Worm (Caenorhabditis elegans) whole organism, L4 larva: Measurements from ENCODE around the gene C17H11.1.

Source experiments
- F10B5.3 ChIP-seq: sonication (generic microtip); optimal IDR thresholded peaks from 2 replicates; lab custom pipeline; 2016; ENCODE audit warnings: mild to moderate bottlenecking, missing genetic modification characterization, missing compliant biosample characterization
- F26F4.8 ChIP-seq: fragments of 200-800 bp; sonication (Bioruptor generic); conservative IDR thresholded peaks from 2 replicates; pipeline ENCODE4 v1.3.6; 2022; ENCODE audit warnings: missing genetic modification characterization, missing compliant biosample characterization
- F37D6.2 ChIP-seq: sonication (generic microtip); optimal IDR thresholded peaks from 2 replicates; lab custom pipeline; 2016; ENCODE audit warnings: mild to moderate bottlenecking, missing genetic modification characterization, missing compliant biosample characterization
- F49E8.2 ChIP-seq: sonication (generic microtip); optimal IDR thresholded peaks from 2 replicates; lab custom pipeline; 2016; ENCODE audit warnings: missing compliant biosample characterization, mild to moderate bottlenecking, missing genetic modification characterization, borderline replicate concordance
- R02D3.7 ChIP-seq: fragments of 150-350 bp; sonication (generic microtip); optimal IDR thresholded peaks from 3 replicates; lab custom pipeline; 2014; ENCODE audit warnings: missing biosample characterization, missing genetic modification characterization
- T20F7.1 ChIP-seq: fragments of 200-800 bp; sonication (Bioruptor generic); optimal IDR thresholded peaks from 2 replicates; lab custom pipeline; 2018; ENCODE audit warnings: mild to moderate bottlenecking, missing genetic modification characterization, missing compliant biosample characterization
- T26A8.4 ChIP-seq: fragments of 200-800 bp; sonication (Bioruptor generic); IDR thresholded peaks from 2 replicates; pipeline ENCODE4 v1.3.6; 2022; ENCODE audit warnings: missing genetic modification characterization, missing compliant biosample characterization
- ZK337.2 ChIP-seq: fragments of 200-800 bp; sonication (Bioruptor generic); IDR thresholded peaks from 2 replicates; pipeline ENCODE4 v1.3.6; 2022; ENCODE audit warnings: missing genetic modification reagents, missing genetic modification characterization, missing compliant biosample characterization
- aha-1 ChIP-seq: fragments of 150-350 bp; peaks from one replicate; lab custom pipeline; 2014; ENCODE audit warnings: missing biosample characterization, missing genetic modification characterization
- attf-4 ChIP-seq: sonication (generic microtip); optimal IDR thresholded peaks from 3 replicates; lab custom pipeline; 2017; ENCODE audit warnings: missing biosample characterization, missing genetic modification characterization
- ceh-28 ChIP-seq: fragments of 150-350 bp; optimal IDR thresholded peaks from 2 replicates; lab custom pipeline; 2014; ENCODE audit warnings: missing biosample characterization, missing genetic modification reagents, missing genetic modification characterization
- ceh-32 ChIP-seq: sonication (generic microtip); optimal IDR thresholded peaks from 2 replicates; lab custom pipeline; 2016; ENCODE audit warnings: mild to moderate bottlenecking, missing genetic modification characterization, missing compliant biosample characterization; ENCODE audit not compliant: poor library complexity
- ceh-44 ChIP-seq: fragments of 200-800 bp; sonication (Bioruptor generic); IDR thresholded peaks from 2 replicates; pipeline ENCODE4 v1.3.6; 2022; ENCODE audit warnings: missing genetic modification reagents, missing genetic modification characterization, missing compliant biosample characterization
- ceh-62 ChIP-seq: sonication (generic microtip); optimal IDR thresholded peaks from 2 replicates; lab custom pipeline; 2017; ENCODE audit warnings: missing biosample characterization, missing genetic modification characterization
- ceh-82 ChIP-seq: sonication (generic microtip); optimal IDR thresholded peaks from 2 replicates; lab custom pipeline; 2017; ENCODE audit warnings: missing biosample characterization, missing genetic modification characterization
- daf-12 ChIP-seq: fragments of 150-350 bp; optimal IDR thresholded peaks from 2 replicates; lab custom pipeline; 2014; ENCODE audit warnings: missing biosample characterization, missing genetic modification reagents, missing genetic modification characterization
- daf-16 ChIP-seq, 3 experiments: sonication (generic microtip); optimal IDR thresholded peaks; 2 replicates each; lab custom pipeline; 2016 to 2017; ENCODE audit warnings: missing genetic modification characterization in 3 of 3, missing genetic modification reagents in 3 of 3, mild to moderate bottlenecking in 2 of 3, missing compliant biosample characterization in 2 of 3, missing biosample characterization in 1 of 3, moderate library complexity in 1 of 3
- daf-19 ChIP-seq: fragments of 200-800 bp; sonication (Bioruptor generic); conservative IDR thresholded peaks from 2 replicates; pipeline ENCODE4 v1.3.6; 2022; ENCODE audit warnings: missing genetic modification characterization, missing compliant biosample characterization
- daf-8 ChIP-seq: fragments of 200-800 bp; sonication (Bioruptor generic); IDR thresholded peaks from 2 replicates; pipeline ENCODE4 v1.3.6; 2022; ENCODE audit warnings: missing genetic modification characterization, missing compliant biosample characterization
- dmd-8 ChIP-seq: fragments of 200-800 bp; sonication (Bioruptor generic); IDR thresholded peaks from 2 replicates; pipeline ENCODE4 v1.3.6; 2022; ENCODE audit warnings: missing genetic modification characterization, missing compliant biosample characterization
- dmd-9 ChIP-seq: fragments of 200-800 bp; sonication (Bioruptor generic); IDR thresholded peaks from 2 replicates; pipeline ENCODE4 v1.3.6; 2022; ENCODE audit warnings: missing genetic modification reagents, missing genetic modification characterization, missing compliant biosample characterization
- duxl-1 ChIP-seq: sonication (generic microtip); optimal IDR thresholded peaks from 2 replicates; lab custom pipeline; 2016; ENCODE audit warnings: mild to moderate bottlenecking, missing genetic modification characterization, moderate library complexity, missing compliant biosample characterization; ENCODE audit not compliant: poor library complexity
- dve-1 ChIP-seq: sonication (generic microtip); optimal IDR thresholded peaks from 2 replicates; lab custom pipeline; 2017; ENCODE audit warnings: antibody characterized with exemption, mild to moderate bottlenecking, missing genetic modification characterization, missing compliant biosample characterization; ENCODE audit not compliant: insufficient read depth
- fkh-10 ChIP-seq: fragments of 150-350 bp; optimal IDR thresholded peaks from 2 replicates; lab custom pipeline; 2014; ENCODE audit warnings: missing biosample characterization, missing genetic modification reagents, missing genetic modification characterization
- hif-1 ChIP-seq, 2 experiments: sonication (generic microtip); optimal IDR thresholded peaks; 2 replicates each; lab custom pipeline; 2016 to 2017; ENCODE audit warnings: missing compliant biosample characterization in 2 of 2, missing genetic modification characterization in 2 of 2, missing genetic modification reagents in 2 of 2, missing genotype in 2 of 2, mild to moderate bottlenecking in 1 of 2
- hlh-11 ChIP-seq: fragments of 200-800 bp; sonication (Bioruptor generic); optimal IDR thresholded peaks from 2 replicates; lab custom pipeline; 2018; ENCODE audit warnings: mild to moderate bottlenecking, missing genetic modification characterization, missing compliant biosample characterization
- hlh-30 ChIP-seq: sonication (generic microtip); optimal IDR thresholded peaks from 2 replicates; lab custom pipeline; 2017; ENCODE audit warnings: antibody characterized with exemption, mild to moderate bottlenecking, missing genetic modification characterization, missing compliant biosample characterization; ENCODE audit not compliant: insufficient read depth
- hmg-1.1 ChIP-seq: fragments of 200-800 bp; sonication (Bioruptor generic); IDR thresholded peaks from 2 replicates; pipeline ENCODE4 v1.3.6; 2022; ENCODE audit warnings: missing genetic modification reagents, missing genetic modification characterization, missing compliant biosample characterization
- jun-1 ChIP-seq: fragments of 150-350 bp; optimal IDR thresholded peaks from 2 replicates; lab custom pipeline; 2014; ENCODE audit warnings: missing biosample characterization, missing genetic modification reagents, missing genetic modification characterization
- lin-15B ChIP-seq: fragments of 150-350 bp; sonication (generic microtip); optimal IDR thresholded peaks from 3 replicates; lab custom pipeline; 2014; ENCODE audit warnings: missing biosample characterization, missing genetic modification characterization
- lin-38 ChIP-seq: fragments of 200-800 bp; sonication (Bioruptor generic); IDR thresholded peaks from 2 replicates; pipeline ENCODE4 v1.3.6; 2022; ENCODE audit warnings: missing genetic modification reagents, missing genetic modification characterization, missing compliant biosample characterization
- lin-39 ChIP-seq: fragments of 150-350 bp; optimal IDR thresholded peaks from 2 replicates; lab custom pipeline; 2014; ENCODE audit warnings: missing biosample characterization, missing genetic modification reagents, missing genetic modification characterization
- mes-2 ChIP-seq: sonication (generic microtip); optimal IDR thresholded peaks from 2 replicates; lab custom pipeline; 2016; ENCODE audit warnings: missing genotype, mild to moderate bottlenecking, missing genetic modification characterization, missing compliant biosample characterization; ENCODE audit not compliant: poor library complexity, severe bottlenecking
- mxl-2 ChIP-seq: fragments of 200-800 bp; sonication (Bioruptor generic); conservative IDR thresholded peaks from 2 replicates; pipeline ENCODE4 v1.3.6; 2022; ENCODE audit warnings: missing genetic modification reagents, missing genetic modification characterization, missing compliant biosample characterization
- nhr-102 ChIP-seq: sonication (generic microtip); optimal IDR thresholded peaks from 2 replicates; lab custom pipeline; 2016; ENCODE audit warnings: mild to moderate bottlenecking, missing genetic modification characterization, moderate library complexity, missing compliant biosample characterization
- nhr-11 ChIP-seq: fragments of 150-350 bp; optimal IDR thresholded peaks from 2 replicates; lab custom pipeline; 2014; ENCODE audit warnings: missing biosample characterization, missing genetic modification characterization
- nhr-237 ChIP-seq: sonication (generic microtip); optimal IDR thresholded peaks from 2 replicates; lab custom pipeline; 2017; ENCODE audit warnings: missing biosample characterization, missing genetic modification characterization
- nhr-28 ChIP-seq: fragments of 150-350 bp; optimal IDR thresholded peaks from 2 replicates; lab custom pipeline; 2014; ENCODE audit warnings: missing biosample characterization, missing genetic modification characterization
- nhr-42 ChIP-seq: fragments of 200-800 bp; sonication (Bioruptor generic); IDR thresholded peaks from 2 replicates; pipeline ENCODE4 v1.3.6; 2022; ENCODE audit warnings: missing genetic modification characterization, missing compliant biosample characterization
- nhr-48 ChIP-seq: sonication (generic microtip); optimal IDR thresholded peaks from 2 replicates; lab custom pipeline; 2016; ENCODE audit warnings: mild to moderate bottlenecking, missing genetic modification characterization, missing compliant biosample characterization
- nhr-76 ChIP-seq: fragments of 150-350 bp; optimal IDR thresholded peaks from 2 replicates; lab custom pipeline; 2014; ENCODE audit warnings: missing biosample characterization, missing genetic modification characterization
- pqm-1 ChIP-seq: sonication (generic microtip); optimal IDR thresholded peaks from 2 replicates; lab custom pipeline; 2017; ENCODE audit warnings: missing biosample characterization, missing genetic modification characterization
- rbr-2 ChIP-seq: sonication (generic microtip); optimal IDR thresholded peaks from 2 replicates; lab custom pipeline; 2016; ENCODE audit warnings: missing genotype, missing genetic modification characterization, missing compliant biosample characterization
- saeg-2 ChIP-seq: fragments of 200-800 bp; sonication (Bioruptor generic); IDR thresholded peaks from 2 replicates; pipeline ENCODE4 v1.3.6; 2022; ENCODE audit warnings: missing genetic modification reagents, missing genetic modification characterization, missing compliant biosample characterization
- skn-1 ChIP-seq: fragments of 150-350 bp; optimal IDR thresholded peaks from 2 replicates; lab custom pipeline; 2014; ENCODE audit warnings: missing biosample characterization, missing genetic modification characterization
- snpc-4 ChIP-seq: fragments of 150-350 bp; optimal IDR thresholded peaks from 2 replicates; lab custom pipeline; 2014; ENCODE audit warnings: missing biosample characterization, missing genetic modification characterization
- spr-1 ChIP-seq: sonication (generic microtip); optimal IDR thresholded peaks from 2 replicates; lab custom pipeline; 2016; ENCODE audit warnings: mild to moderate bottlenecking, missing genetic modification characterization, missing compliant biosample characterization
- tag-97 ChIP-seq: fragments of 200-800 bp; sonication (Bioruptor generic); IDR thresholded peaks from 2 replicates; pipeline ENCODE4 v1.3.6; 2022; ENCODE audit warnings: missing genetic modification characterization, missing compliant biosample characterization
- tra-1 ChIP-seq: fragments of 200-800 bp; sonication (Bioruptor generic); IDR thresholded peaks from 2 replicates; pipeline ENCODE4 v1.3.6; 2022; ENCODE audit warnings: missing genetic modification reagents, missing genetic modification characterization, missing compliant biosample characterization
- vab-7 ChIP-seq: fragments of 200-800 bp; sonication (Bioruptor generic); IDR thresholded peaks from 2 replicates; pipeline ENCODE4 v1.3.6; 2022; ENCODE audit warnings: missing genetic modification reagents, missing genetic modification characterization, missing compliant biosample characterization
- zip-11 ChIP-seq: fragments of 200-800 bp; sonication (Bioruptor generic); IDR thresholded peaks from 2 replicates; pipeline ENCODE4 v1.3.6; 2022; ENCODE audit warnings: missing genetic modification characterization, missing compliant biosample characterization
- ztf-7 ChIP-seq: fragments of 150-350 bp; optimal IDR thresholded peaks from 2 replicates; lab custom pipeline; 2014; ENCODE audit warnings: missing biosample characterization, missing genetic modification characterization

Gene C17H11.1

DNA sequence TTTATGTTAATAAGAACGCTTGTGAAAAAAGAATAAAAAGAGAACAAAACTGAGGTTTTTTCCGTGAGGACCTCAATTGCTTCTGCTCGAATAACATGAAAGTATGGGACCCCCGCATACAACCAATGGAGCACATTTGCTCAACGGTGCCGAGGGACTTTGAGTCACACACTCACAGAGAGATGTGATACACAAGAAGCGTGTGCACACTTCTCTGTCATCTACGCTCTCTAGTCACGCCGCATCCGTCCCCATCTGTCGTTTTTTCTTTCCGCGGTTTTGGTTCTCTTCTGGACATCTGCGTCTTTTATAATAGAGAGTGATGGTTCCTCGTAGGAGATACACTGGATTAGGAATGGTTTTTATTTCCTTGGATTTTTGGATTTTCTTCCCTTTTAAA, 32.2 kb downstream of the C17H11.1 start:
- no peak for TF ChIP-seq ZK337.2 (GFP tag; lab: Robert Waterston, UW)
- TF ChIP-seq ceh-62 (tag; lab: Kevin White, UChicago), result no peak
- TF ChIP-seq spr-1 (tag; lab: Kevin White, UChicago), result no peak
- TF ChIP-seq skn-1 (tag; lab: Kevin White, UChicago), result no peak
- TF ChIP-seq vab-7, result no peak
- no peak for TF ChIP-seq T20F7.1 (GFP tag; lab: Kevin White, UChicago)
- no peak for TF ChIP-seq nhr-102 (tag; lab: Kevin White, UChicago)
- no peak for TF ChIP-seq duxl-1 (tag; lab: Kevin White, UChicago)
- TF ChIP-seq daf-19 (GFP tag; lab: Robert Waterston, UW), result no peak
- TF ChIP-seq daf-12 (tag; lab: Kevin White, UChicago), result no peak
- TF ChIP-seq tra-1 (GFP tag; lab: Robert Waterston, UW), result no peak
- TF ChIP-seq nhr-76 (tag; lab: Kevin White, UChicago), result no peak
- TF ChIP-seq ztf-7 (tag; lab: Kevin White, UChicago), result no peak
- TF ChIP-seq dmd-8 (GFP tag; lab: Robert Waterston, UW), result no peak
- no peak for TF ChIP-seq nhr-48 (tag; lab: Kevin White, UChicago)
- TF ChIP-seq ceh-28 (tag; lab: Kevin White, UChicago), result no peak
- no peak for TF ChIP-seq lin-39 (tag; lab: Kevin White, UChicago)
- no peak for TF ChIP-seq mxl-2 (GFP tag; lab: Robert Waterston, UW)
- no peak for TF ChIP-seq ceh-82
- TF ChIP-seq fkh-10 (GFP tag; lab: Kevin White, UChicago), result peak; percentile 60
- no peak for TF ChIP-seq ceh-44 (GFP tag; lab: Robert Waterston, UW)
- TF ChIP-seq hlh-30, result peak; percentile 85
- no peak for TF ChIP-seq zip-11
- TF ChIP-seq F37D6.2 (tag; lab: Kevin White, UChicago), result peak; percentile 24
- no peak for TF ChIP-seq daf-16 (GFP tag; optimal IDR thresholded peaks at IDR 0.05; lab: Kevin White, UChicago)
- no peak for TF ChIP-seq daf-16 (tag; optimal IDR thresholded peaks at IDR 0.05; lab: Kevin White, UChicago)
- TF ChIP-seq dve-1 (tag; lab: Kevin White, UChicago), result no peak
- peak; percentile 39 for TF ChIP-seq nhr-11 (tag; lab: Kevin White, UChicago)
- no peak for TF ChIP-seq F10B5.3
- TF ChIP-seq hlh-11 (tag; lab: Kevin White, UChicago), result peak; percentile 30
- TF ChIP-seq attf-4 (tag; lab: Kevin White, UChicago), result no peak
- TF ChIP-seq tag-97 (GFP tag; lab: Robert Waterston, UW), result no peak
- no peak for TF ChIP-seq pqm-1 (tag; lab: Kevin White, UChicago)
- TF ChIP-seq T26A8.4 (GFP tag; lab: Robert Waterston, UW), result no peak
- peak in 1 of 2 experiments; percentile 31 for TF ChIP-seq hif-1 (tag; optimal IDR thresholded peaks at IDR 0.05; lab: Kevin White, UChicago)
- TF ChIP-seq dmd-9 (GFP tag; lab: Robert Waterston, UW), result no peak
- TF ChIP-seq jun-1 (tag; lab: Kevin White, UChicago), result no peak
- no peak for TF ChIP-seq saeg-2 (GFP tag; lab: Robert Waterston, UW)
- TF ChIP-seq R02D3.7 (tag; lab: Kevin White, UChicago), result no peak
- no peak for TF ChIP-seq lin-15B
- TF ChIP-seq rbr-2 (tag; lab: Kevin White, UChicago), result peak; percentile 55
- no peak for TF ChIP-seq ceh-32 (tag; lab: Kevin White, UChicago)
- TF ChIP-seq F26F4.8 (GFP tag; lab: Robert Waterston, UW), result no peak
- no peak for TF ChIP-seq nhr-237 (tag; lab: Kevin White, UChicago)
- no peak for TF ChIP-seq nhr-28 (tag; lab: Kevin White, UChicago)
- no peak for TF ChIP-seq daf-8
- no peak for TF ChIP-seq lin-38 (GFP tag; lab: Robert Waterston, UW)
- TF ChIP-seq aha-1, result peak; percentile 12
- no peak for TF ChIP-seq nhr-42 (GFP tag; lab: Robert Waterston, UW)
- peak; percentile 74 for TF ChIP-seq hmg-1.1 (GFP tag; lab: Robert Waterston, UW)
- no peak for TF ChIP-seq snpc-4 (tag; lab: Kevin White, UChicago)
- TF ChIP-seq mes-2 (tag; lab: Kevin White, UChicago), result peak; percentile 1
- TF ChIP-seq F49E8.2 (tag; lab: Kevin White, UChicago), result no peak
